Worm (Caenorhabditis elegans): ENCODE results near the gene C04G6.6.

DNA sequence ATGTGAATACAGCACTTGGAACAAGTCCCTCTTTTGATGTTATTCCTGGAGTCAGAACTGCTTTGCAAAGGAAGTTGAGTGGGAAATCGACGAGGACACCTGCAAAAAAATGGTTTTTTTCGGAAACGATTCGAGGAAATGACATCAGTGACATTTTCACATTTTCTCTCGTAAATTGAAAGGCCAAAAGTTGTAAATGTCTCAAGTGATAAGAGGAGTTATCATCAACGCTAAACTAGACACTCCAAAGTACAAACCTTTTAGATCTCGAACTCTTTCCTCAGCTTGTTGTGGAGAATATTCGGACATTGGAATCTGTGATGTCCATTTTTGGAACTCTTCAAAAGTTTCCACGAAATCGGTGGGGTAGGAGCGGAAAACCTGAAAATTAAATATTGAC lies 15.3 kb downstream of the C04G6.6 start:
- no peak for TF ChIP-seq nhr-12 (tag; optimal IDR thresholded peaks at IDR 0.05)
- TF ChIP-seq pha-4 (tag; optimal IDR thresholded peaks at IDR 0.05), result no peak
- TF ChIP-seq ceh-39 (tag; optimal IDR thresholded peaks at IDR 0.05), result no peak
- no peak for TF ChIP-seq snpc-4 (tag; optimal IDR thresholded peaks at IDR 0.05)
- no peak for TF ChIP-seq ceh-83 (GFP tag; optimal IDR thresholded peaks at IDR 0.05)
- TF ChIP-seq nhr-28 (tag; optimal IDR thresholded peaks at IDR 0.05), result no peak

All from whole organism, mixed stage, embryonic.